Fruit fly (Drosophila melanogaster) whole organism, wandering third instar larva: ENCODE results near the gene CG46448.

ENCODE experiments used
- Abd-B ChIP-seq: fragments of >200 bp; optimal IDR thresholded peaks from 2 replicates; lab custom pipeline; 2017; ENCODE audit warnings: missing biosample characterization, missing genetic modification characterization
- CG32264 ChIP-seq: fragments of 200-800 bp; sonication (Bioruptor generic); optimal IDR thresholded peaks from 2 replicates; lab custom pipeline; 2016; ENCODE audit warnings: missing biosample characterization, missing genetic modification characterization
- CG9705 ChIP-seq: fragments of 200-800 bp; sonication (Bioruptor generic); optimal IDR thresholded peaks from 2 replicates; lab custom pipeline; 2018; ENCODE audit warnings: missing biosample characterization, mild to moderate bottlenecking, missing genetic modification characterization
- CrebA ChIP-seq: fragments of 200-800 bp; sonication (Bioruptor generic); optimal IDR thresholded peaks from 2 replicates; lab custom pipeline; 2016; ENCODE audit warnings: missing biosample characterization, mild to moderate bottlenecking, missing genetic modification characterization, borderline replicate concordance
- Dfd ChIP-seq: fragments of >200 bp; optimal IDR thresholded peaks from 2 replicates; lab custom pipeline; 2017; ENCODE audit warnings: missing biosample characterization, missing genetic modification characterization
- Dif ChIP-seq: fragments of 200-275, 200-300 bp; sonication (Bioruptor generic); optimal IDR thresholded peaks from 2 replicates; lab custom pipeline; 2018; ENCODE audit warnings: missing biosample characterization, missing genetic modification characterization; ENCODE audit not compliant: partially characterized antibody
- GATAd ChIP-seq: sonication (Bioruptor generic); optimal IDR thresholded peaks from 2 replicates; lab custom pipeline; 2016; ENCODE audit warnings: missing biosample characterization, missing genetic modification characterization
- HLH106 ChIP-seq: fragments of 200-800 bp; optimal IDR thresholded peaks from 3 replicates; lab custom pipeline; 2019; ENCODE audit warnings: missing biosample characterization, mild to moderate bottlenecking, missing genetic modification characterization, moderate library complexity
- Hnf4 ChIP-seq: fragments of 200-800 bp; sonication (Bioruptor generic); optimal IDR thresholded peaks from 2 replicates; lab custom pipeline; 2016; ENCODE audit warnings: missing biosample characterization, mild to moderate bottlenecking, missing genetic modification characterization
- Hr78 ChIP-seq: fragments of >200 bp; optimal IDR thresholded peaks from 2 replicates; lab custom pipeline; 2017; ENCODE audit warnings: missing biosample characterization, missing genetic modification characterization
- Hr83 ChIP-seq: fragments of 200-300 bp; sonication (Bioruptor generic); optimal IDR thresholded peaks from 2 replicates; lab custom pipeline; 2016; ENCODE audit warnings: missing biosample characterization, mild to moderate bottlenecking, missing genetic modification characterization, moderate library complexity; ENCODE audit not compliant: poor library complexity, severe bottlenecking
- Jra ChIP-seq: sonication (Bioruptor generic); optimal IDR thresholded peaks from 2 replicates; lab custom pipeline; 2016; ENCODE audit warnings: missing biosample characterization, missing genetic modification characterization
- Mio ChIP-seq: sonication (Bioruptor generic); optimal IDR thresholded peaks from 2 replicates; lab custom pipeline; 2016; ENCODE audit warnings: missing biosample characterization, missing genetic modification characterization
- Myc ChIP-seq: fragments of >200 bp; optimal IDR thresholded peaks from 2 replicates; lab custom pipeline; 2017
- N ChIP-seq: fragments of >200 bp; optimal IDR thresholded peaks from 2 replicates; lab custom pipeline; 2018; ENCODE audit warnings: missing biosample characterization, missing external identifiers, missing genetic modification characterization
- OdsH ChIP-seq: fragments of 200-800 bp; sonication (Bioruptor generic); optimal IDR thresholded peaks from 2 replicates; lab custom pipeline; 2016; ENCODE audit warnings: missing biosample characterization, mild to moderate bottlenecking, missing genetic modification characterization
- Rel ChIP-seq, 2 experiments: fragments of 200-800 bp; sonication (Bioruptor generic) in 1 of 2; optimal IDR thresholded peaks; 2 replicates in 1 of 2; 3 replicates in 1 of 2; lab custom pipeline; 2016 to 2019; ENCODE audit warnings: mild to moderate bottlenecking in 2 of 2, missing biosample characterization in 2 of 2, missing genetic modification characterization in 2 of 2, moderate library complexity in 1 of 2
- Sp1 ChIP-seq: fragments of 200-800 bp; sonication (Bioruptor generic); optimal IDR thresholded peaks from 3 replicates; lab custom pipeline; 2019; ENCODE audit warnings: missing biosample characterization, mild to moderate bottlenecking, missing genetic modification characterization, moderate library complexity
- Vsx2 ChIP-seq: fragments of 200-300, 225-300 bp; sonication (Bioruptor generic); optimal IDR thresholded peaks from 2 replicates; lab custom pipeline; 2018; ENCODE audit warnings: missing biosample characterization, missing genetic modification characterization; ENCODE audit not compliant: partially characterized antibody
- br ChIP-seq: fragments of 200-800 bp; sonication (Bioruptor generic); optimal IDR thresholded peaks from 2 replicates; lab custom pipeline; 2016; ENCODE audit warnings: missing biosample characterization, missing genetic modification characterization
- brk ChIP-seq: fragments of 200-800 bp; sonication (Bioruptor generic); optimal IDR thresholded peaks from 2 replicates; lab custom pipeline; 2016; ENCODE audit warnings: missing biosample characterization, mild to moderate bottlenecking, missing genetic modification characterization
- dl ChIP-seq, 2 experiments: fragments of 175-275, 200-275 bp in 1 of 2; fragments of 200-275 bp in 1 of 2; sonication (Bioruptor generic); optimal IDR thresholded peaks; lab custom pipeline; 2018; ENCODE audit warnings: mild to moderate bottlenecking in 2 of 2, missing biosample characterization in 2 of 2, missing genetic modification characterization in 2 of 2, moderate library complexity in 2 of 2; ENCODE audit not compliant: partially characterized antibody in 2 of 2, insufficient read depth in 1 of 2
- dmrt93B ChIP-seq: fragments of 200-800 bp; sonication (Bioruptor generic); optimal IDR thresholded peaks from 2 replicates; lab custom pipeline; 2018; ENCODE audit warnings: missing biosample characterization, mild to moderate bottlenecking, missing genetic modification characterization
- dsf ChIP-seq: sonication (Bioruptor generic); optimal IDR thresholded peaks from 2 replicates; lab custom pipeline; 2016; ENCODE audit warnings: missing biosample characterization, missing genetic modification characterization, borderline replicate concordance
- ey ChIP-seq: fragments of 200-800 bp; sonication (Bioruptor generic); optimal IDR thresholded peaks from 2 replicates; lab custom pipeline; 2016; ENCODE audit warnings: missing biosample characterization, missing genetic modification characterization
- foxo ChIP-seq, 2 experiments: fragments of 200-800 bp; sonication (Bioruptor generic); optimal IDR thresholded peaks; 2 replicates in 1 of 2; 3 replicates in 1 of 2; lab custom pipeline; 2016 to 2017; ENCODE audit warnings: missing biosample characterization in 2 of 2, missing genetic modification characterization in 2 of 2
- fru ChIP-seq: fragments of 200-800 bp; sonication (Bioruptor generic); optimal IDR thresholded peaks from 3 replicates; lab custom pipeline; 2016; ENCODE audit warnings: missing biosample characterization, mild to moderate bottlenecking, missing genetic modification characterization
- h ChIP-seq: fragments of 200-800 bp; sonication (Bioruptor generic); optimal IDR thresholded peaks from 3 replicates; lab custom pipeline; 2016; ENCODE audit warnings: missing biosample characterization, mild to moderate bottlenecking, missing genetic modification characterization
- jim ChIP-seq: fragments of 175-275, 200-325 bp; sonication (Bioruptor generic); optimal IDR thresholded peaks from 2 replicates; lab custom pipeline; 2016; ENCODE audit warnings: missing biosample characterization, mild to moderate bottlenecking, missing genetic modification characterization
- lola ChIP-seq: fragments of >200 bp; optimal IDR thresholded peaks from 2 replicates; lab custom pipeline; 2017; ENCODE audit warnings: missing biosample characterization, missing genetic modification characterization
- pan ChIP-seq: fragments of >200 bp; optimal IDR thresholded peaks from 2 replicates; lab custom pipeline; 2017
- psq ChIP-seq: fragments of 200-800 bp; sonication (Bioruptor generic); optimal IDR thresholded peaks from 3 replicates; lab custom pipeline; 2017; ENCODE audit warnings: missing biosample characterization, mild to moderate bottlenecking, missing genetic modification characterization, moderate library complexity
- rgr ChIP-seq: fragments of 200-800 bp; sonication (Bioruptor generic); optimal IDR thresholded peaks from 3 replicates; lab custom pipeline; 2016; ENCODE audit warnings: missing biosample characterization, mild to moderate bottlenecking, missing genetic modification characterization
- sage ChIP-seq: fragments of 200-800 bp; sonication (Bioruptor generic); optimal IDR thresholded peaks from 2 replicates; lab custom pipeline; 2016; ENCODE audit warnings: missing biosample characterization, mild to moderate bottlenecking, missing genetic modification characterization
- sv ChIP-seq: fragments of 200-800 bp; sonication (Bioruptor generic); optimal IDR thresholded peaks from 3 replicates; lab custom pipeline; 2016; ENCODE audit warnings: missing biosample characterization, missing genetic modification characterization
- tai ChIP-seq: sonication (Bioruptor generic); optimal IDR thresholded peaks from 2 replicates; lab custom pipeline; 2016; ENCODE audit warnings: missing biosample characterization, missing genetic modification characterization
- usp ChIP-seq: fragments of >200 bp; optimal IDR thresholded peaks from 2 replicates; lab custom pipeline; 2017; ENCODE audit warnings: missing biosample characterization, missing genetic modification characterization
- woc ChIP-seq: sonication (Bioruptor generic); optimal IDR thresholded peaks from 2 replicates; lab custom pipeline; 2016; ENCODE audit warnings: missing biosample characterization, mild to moderate bottlenecking, missing genetic modification characterization

The CG46448 gene

DNA sequence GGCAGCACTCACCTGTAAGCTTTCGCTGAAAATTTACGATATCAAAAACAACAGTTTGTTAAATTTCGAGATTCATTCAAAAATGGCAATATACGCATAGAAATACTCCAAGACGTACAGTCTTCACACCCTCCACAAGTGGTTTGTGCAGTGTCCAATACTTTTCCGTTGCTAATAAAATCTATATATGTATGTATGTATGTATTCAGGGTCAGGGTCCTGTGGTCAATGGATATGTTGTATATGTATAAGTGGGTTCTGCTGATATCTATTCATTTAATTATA, 15.1 kb upstream of the CG46448 start:
- no peak for TF ChIP-seq dl (GFP tag; optimal IDR thresholded peaks at IDR 0.05; lab: Kevin White, UChicago; ENCODE audit: insufficient read depth in 1 of 2, partially characterized antibody in 2 of 2)
- no peak for TF ChIP-seq CrebA (GFP tag; lab: Kevin White, UChicago)
- no peak for TF ChIP-seq Dfd (GFP tag; lab: Kevin White, UChicago)
- TF ChIP-seq brk = no peak
- no peak for TF ChIP-seq Hr78 (GFP tag; lab: Kevin White, UChicago)
- no peak for TF ChIP-seq h (GFP tag; lab: Kevin White, UChicago)

DNA sequence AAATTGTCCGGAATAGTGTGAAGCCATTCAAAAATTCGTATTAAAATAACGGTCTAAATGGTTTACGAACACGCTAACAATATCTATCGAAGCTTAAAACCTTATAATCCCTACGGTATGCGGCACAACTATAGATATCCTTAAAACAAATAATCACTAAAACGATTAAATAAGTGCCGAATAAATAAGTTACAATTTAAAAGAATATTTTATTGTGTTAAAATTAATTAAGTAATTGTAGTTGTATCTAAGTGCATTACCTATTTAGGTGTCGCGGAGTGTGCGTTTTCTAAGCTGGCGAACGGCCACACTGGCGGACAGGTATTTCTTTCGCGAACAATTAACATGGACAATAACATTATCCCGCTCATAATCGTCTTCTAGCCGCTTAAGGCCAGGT, 10.7 kb upstream of the CG46448 start, which contains the start of gene Eogt:
Eogt (plus strand) TSS at position 293 of the 400 bp plus-strand sequence.
- TF ChIP-seq sv (peak; percentile 85), HLH106 (peak; percentile 97), foxo (GFP tag; optimal IDR thresholded peaks at IDR 0.05; lab: Kevin White, UChicago) (peak in 1 of 2 experiments; percentile 94), dsf (GFP tag; lab: Kevin White, UChicago) (peak; percentile 67), lola (no peak), Hr78 (GFP tag; lab: Kevin White, UChicago) (no peak), tai (GFP tag; lab: Kevin White, UChicago) (no peak), Hnf4 (no peak), Vsx2 (GFP tag; lab: Kevin White, UChicago) (no peak), Rel (GFP tag; optimal IDR thresholded peaks at IDR 0.05; lab: Kevin White, UChicago) (no peak), Rel (tag; optimal IDR thresholded peaks at IDR 0.05; lab: Kevin White, UChicago) (peak; percentile 76), br (GFP tag; lab: Kevin White, UChicago) (peak; percentile 81), woc (GFP tag; lab: Kevin White, UChicago) (peak; percentile 87), Dfd (GFP tag; lab: Kevin White, UChicago) (no peak), Mio (GFP tag; lab: Kevin White, UChicago) (peak; percentile 32), Myc (lab: Kevin White, UChicago) (peak; percentile 21), OdsH (GFP tag; lab: Kevin White, UChicago) (peak; percentile 86), sage (GFP tag; lab: Kevin White, UChicago) (no peak), fru (GFP tag; lab: Kevin White, UChicago) (peak; percentile 85), rgr (GFP tag; lab: Kevin White, UChicago) (peak; percentile 91), h (GFP tag; lab: Kevin White, UChicago) (peak; percentile 89), CrebA (GFP tag; lab: Kevin White, UChicago) (no peak), psq (GFP tag; lab: Kevin White, UChicago) (peak; percentile 80), brk (no peak), CG9705 (GFP tag; lab: Kevin White, UChicago) (peak; percentile 91), Jra (GFP tag; lab: Kevin White, UChicago) (no peak), Sp1 (peak; percentile 95), GATAd (GFP tag; lab: Kevin White, UChicago) (peak; percentile 75), N (GFP tag; lab: Kevin White, UChicago) (no peak), dmrt93B (peak; percentile 92), dl (GFP tag; optimal IDR thresholded peaks at IDR 0.05; lab: Kevin White, UChicago; ENCODE audit: insufficient read depth in 1 of 2, partially characterized antibody in 2 of 2) (no peak), Dif (GFP tag; lab: Kevin White, UChicago) (no peak), CG32264 (GFP tag; lab: Kevin White, UChicago) (peak; percentile 18), Abd-B (GFP tag; lab: Kevin White, UChicago) (no peak), ey (GFP tag; lab: Kevin White, UChicago) (peak; percentile 85), usp (GFP tag; lab: Kevin White, UChicago) (no peak), Hr83 (GFP tag; lab: Kevin White, UChicago) (peak; percentile 2), pan (no peak), jim (GFP tag; lab: Kevin White, UChicago) (peak; percentile 15)

DNA sequence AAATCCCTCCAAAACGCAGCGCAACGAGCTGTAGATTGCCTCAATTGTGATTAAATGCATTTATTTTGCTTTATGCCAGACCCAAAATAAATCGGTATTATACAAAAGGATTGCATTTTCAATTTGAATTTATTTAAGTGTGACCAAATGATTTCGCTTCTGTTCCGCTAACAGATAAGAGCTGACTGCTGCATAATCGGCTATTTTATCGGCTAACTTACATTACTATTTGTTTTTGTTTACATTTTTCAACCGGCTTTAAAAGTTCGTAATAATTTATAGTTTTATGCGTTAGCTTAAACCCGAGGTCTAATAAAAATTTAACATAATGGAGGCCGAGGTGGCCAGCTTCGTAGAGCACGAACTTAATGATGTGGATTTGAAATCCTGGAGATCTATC, 8.5 kb upstream of the CG46448 start, which contains the start of gene PIG-Wa:
PIG-Wa (plus strand) TSS at position 232 of the 400 bp plus-strand sequence.
- TF ChIP-seq rgr (GFP tag; lab: Kevin White, UChicago) = no peak
- TF ChIP-seq Dif (GFP tag; lab: Kevin White, UChicago) = peak; percentile 77
